Fruit fly (Drosophila melanogaster): ENCODE results near the gene CG17572.

DNA sequence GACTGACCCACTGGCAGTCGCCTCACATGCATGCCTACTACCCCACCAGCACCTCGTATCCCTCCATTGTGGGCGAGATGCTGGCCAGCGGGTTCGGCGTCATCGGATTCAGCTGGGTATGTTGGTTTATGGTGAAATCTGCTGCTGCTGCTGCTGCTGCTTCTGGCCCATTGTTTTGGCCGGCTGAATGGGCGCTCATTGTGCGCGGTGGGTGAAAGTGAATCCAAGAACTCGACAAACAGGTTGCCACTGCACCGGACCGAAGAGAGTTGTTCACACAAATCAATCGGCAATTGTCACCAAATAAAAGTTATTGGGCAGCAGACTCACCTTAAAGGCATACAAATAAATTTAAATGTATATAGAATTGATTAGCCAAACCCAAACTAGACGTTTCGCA is 38.3 kb upstream of the CG17572 start:
- TF ChIP-seq CG8478 (optimal IDR thresholded peaks at IDR 0.05) = no peak
- TF ChIP-seq pan (optimal IDR thresholded peaks at IDR 0.05) = no peak
- TF ChIP-seq psq (optimal IDR thresholded peaks at IDR 0.05) = no peak
- no peak for TF ChIP-seq EcR (GFP tag; optimal IDR thresholded peaks at IDR 0.05)
- no peak for TF ChIP-seq usp (GFP tag; optimal IDR thresholded peaks at IDR 0.05)
